Fruit fly (Drosophila melanogaster) whole organism, prepupa: Measurements from ENCODE around the gene mRpS14.

Source experiments
- Blimp-1 ChIP-seq: fragments of 200-800 bp; sonication (Bioruptor generic); optimal IDR thresholded peaks from 3 replicates; lab custom pipeline; 2017; ENCODE audit warnings: missing biosample characterization, missing genetic modification characterization, mild to moderate bottlenecking, moderate library complexity, missing genetic modification reagents
- CG1621 ChIP-seq: fragments of 200-800 bp; sonication (Bioruptor generic); optimal IDR thresholded peaks from 3 replicates; lab custom pipeline; 2018; ENCODE audit warnings: missing biosample characterization, mild to moderate bottlenecking, missing genetic modification characterization
- CG3032 ChIP-seq: fragments of 200-800 bp; optimal IDR thresholded peaks from 2 replicates; lab custom pipeline; 2019; ENCODE audit warnings: missing biosample characterization, mild to moderate bottlenecking, missing genetic modification characterization, moderate library complexity
- Eip75B ChIP-seq: fragments of 200-800 bp; sonication (Bioruptor generic); optimal IDR thresholded peaks from 3 replicates; lab custom pipeline; 2016; ENCODE audit warnings: missing biosample characterization, missing genetic modification characterization
- dac ChIP-seq: fragments of 200-800 bp; sonication (Bioruptor generic); optimal IDR thresholded peaks from 2 replicates; lab custom pipeline; 2017; ENCODE audit warnings: missing biosample characterization, mild to moderate bottlenecking, missing genetic modification characterization
- ss ChIP-seq, 2 experiments: fragments of 200-800 bp; sonication (Bioruptor generic); optimal IDR thresholded peaks; 2 replicates in 1 of 2; 3 replicates in 1 of 2; lab custom pipeline; 2017 to 2018; ENCODE audit warnings: mild to moderate bottlenecking in 2 of 2, missing biosample characterization in 2 of 2, missing genetic modification characterization in 2 of 2, moderate library complexity in 1 of 2

- no peak for TF ChIP-seq ss (GFP tag; optimal IDR thresholded peaks at IDR 0.05; lab: Kevin White, UChicago)
- no peak for TF ChIP-seq Eip75B
- TF ChIP-seq Blimp-1 (GFP tag; lab: Kevin White, UChicago), result no peak
- TF ChIP-seq CG1621 (tag; lab: Kevin White, UChicago), result no peak
- no peak for TF ChIP-seq CG3032 (tag; lab: Kevin White, UChicago)
- no peak for TF ChIP-seq dac (GFP tag; lab: Kevin White, UChicago)
These were observed 12.0 kb upstream of the mRpS14 start, which contains the start of the genes pcm and ND-18 for dm6 chrX:19491984-19492584.
